Fruit fly (Drosophila melanogaster) whole organism, prepupa: ENCODE measurements around the gene Spn28F.

Source experiments
- Blimp-1 ChIP-seq: fragments of 200-800 bp; sonication (Bioruptor generic); optimal IDR thresholded peaks from 3 replicates; lab custom pipeline; 2017; ENCODE audit warnings: missing biosample characterization, missing genetic modification characterization, mild to moderate bottlenecking, moderate library complexity, missing genetic modification reagents
- CG6854 ChIP-seq: fragments of 200-800 bp; sonication (Bioruptor generic); optimal IDR thresholded peaks from 2 replicates; lab custom pipeline; 2017; ENCODE audit warnings: missing biosample characterization, mild to moderate bottlenecking, missing genetic modification characterization
- CG8632 ChIP-seq: fragments of 200-800 bp; sonication (Bioruptor generic); optimal IDR thresholded peaks from 3 replicates; lab custom pipeline; 2016; ENCODE audit warnings: missing biosample characterization, missing genetic modification characterization
- Ets96B ChIP-seq: fragments of 200-800 bp; optimal IDR thresholded peaks from 2 replicates; lab custom pipeline; 2019; ENCODE audit warnings: missing biosample characterization, mild to moderate bottlenecking, missing genetic modification characterization, moderate library complexity
- fkh ChIP-seq: fragments of 200-800 bp; sonication (Bioruptor generic); optimal IDR thresholded peaks from 3 replicates; lab custom pipeline; 2017; ENCODE audit warnings: missing biosample characterization, mild to moderate bottlenecking, missing genetic modification characterization, moderate library complexity

DNA sequence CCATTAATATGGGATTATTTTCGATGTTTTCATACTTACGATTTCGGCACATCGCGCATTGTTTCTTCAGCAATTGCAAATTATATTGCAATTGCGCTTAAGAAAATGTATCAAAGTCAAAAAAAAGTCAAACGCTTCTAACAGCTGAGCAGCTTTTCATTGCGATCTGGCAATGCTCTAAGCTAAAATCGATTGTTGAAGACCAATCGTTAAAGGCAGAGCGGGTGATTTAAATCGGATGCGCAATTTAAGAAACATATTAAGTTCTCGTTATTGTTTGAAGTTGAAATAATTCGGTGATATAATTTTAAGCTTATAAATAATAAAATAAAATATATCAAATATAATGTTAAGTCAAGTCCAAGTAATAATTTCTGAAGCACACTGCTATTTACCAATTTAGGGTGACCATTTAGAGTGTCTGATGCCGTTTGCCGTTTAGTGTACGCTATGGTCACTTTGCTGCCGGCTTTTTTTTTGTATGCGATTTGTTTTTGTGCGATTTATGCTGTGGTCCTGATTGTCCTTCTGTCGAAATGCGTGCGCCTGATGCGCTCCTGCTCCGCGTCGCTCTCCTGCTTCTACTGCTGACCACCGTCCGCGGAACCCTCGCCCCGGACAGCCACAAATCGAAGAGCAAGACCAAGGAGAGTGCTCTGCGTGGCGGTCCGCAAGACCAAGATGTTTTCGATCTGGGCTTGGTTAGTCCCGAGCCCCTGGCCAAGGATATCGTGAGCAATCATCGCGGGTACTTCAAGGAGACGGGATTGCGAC is 44.7 kb downstream of the Spn28F start, which contains the start of the genes CG8475 and CG8460:
- no peak for TF ChIP-seq Ets96B (tag; lab: Kevin White, UChicago)
- TF ChIP-seq fkh (GFP tag; lab: Kevin White, UChicago) = no peak
- no peak for TF ChIP-seq CG6854 (GFP tag; lab: Kevin White, UChicago)
- TF ChIP-seq CG8632 = no peak
- TF ChIP-seq Blimp-1 (GFP tag; lab: Kevin White, UChicago) = no peak
